Fruit fly (Drosophila melanogaster) whole organism, embryonic: ENCODE results near the gene Or7a.

ENCODE experiments used
- Awh ChIP-seq: fragments of 200-800 bp; sonication (Bioruptor generic); IDR thresholded peaks from 2 replicates; pipeline ENCODE4, ENCODE4 v1.3.6; 2022; ENCODE audit warnings: missing biosample characterization, missing genetic modification characterization
- CG10267 ChIP-seq: fragments of 200-800 bp; sonication (Bioruptor generic); optimal IDR thresholded peaks from 2 replicates; lab custom pipeline; 2018; ENCODE audit warnings: missing biosample characterization, mild to moderate bottlenecking, missing genetic modification characterization, moderate library complexity
- CG10959 ChIP-seq: fragments of 200-800 bp; sonication (Bioruptor generic); IDR thresholded peaks from 2 replicates; pipeline ENCODE4 v1.3.6; 2022; ENCODE audit warnings: missing biosample characterization, missing genetic modification characterization
- CG11093 ChIP-seq: fragments of 200-800 bp; sonication (Bioruptor generic); IDR thresholded peaks from 3 replicates; pipeline ENCODE4 v1.3.6; 2022; ENCODE audit warnings: missing biosample characterization, missing genetic modification characterization
- CG15514 ChIP-seq: fragments of 200-800 bp; sonication (Bioruptor generic); optimal IDR thresholded peaks from 3 replicates; lab custom pipeline; 2017; ENCODE audit warnings: missing biosample characterization, missing genetic modification characterization, mild to moderate bottlenecking, moderate library complexity, missing genetic modification reagents
- CG17829 ChIP-seq: fragments of 200-800 bp; optimal IDR thresholded peaks from 2 replicates; lab custom pipeline; 2019; ENCODE audit warnings: missing biosample characterization, mild to moderate bottlenecking, missing genetic modification characterization, moderate library complexity
- CG17912 ChIP-seq: fragments of 200-800 bp; sonication (Bioruptor generic); optimal IDR thresholded peaks from 2 replicates; lab custom pipeline; 2018; ENCODE audit warnings: missing biosample characterization, mild to moderate bottlenecking, missing genetic modification characterization
- CG18262 ChIP-seq: fragments of 200-800 bp; optimal IDR thresholded peaks from 3 replicates; lab custom pipeline; 2019; ENCODE audit warnings: missing biosample characterization, mild to moderate bottlenecking, missing genetic modification characterization, moderate library complexity
- CG2202 ChIP-seq: fragments of 200-800 bp; sonication (Bioruptor generic); optimal IDR thresholded peaks from 2 replicates; lab custom pipeline; 2018; ENCODE audit warnings: missing biosample characterization, mild to moderate bottlenecking, missing genetic modification characterization
- CG30431 ChIP-seq: fragments of 200-800 bp; sonication (Bioruptor generic); optimal IDR thresholded peaks from 2 replicates; lab custom pipeline; 2017; ENCODE audit warnings: missing biosample characterization, missing genetic modification characterization
- CG31388 ChIP-seq: fragments of 200-800 bp; sonication (Bioruptor generic); optimal IDR thresholded peaks from 2 replicates; lab custom pipeline; 2016; ENCODE audit warnings: missing biosample characterization, missing genetic modification characterization
- CG31441 ChIP-seq: fragments of 200-800 bp; sonication (Bioruptor generic); IDR thresholded peaks from 2 replicates; pipeline ENCODE4 v1.3.6; 2022; ENCODE audit warnings: missing biosample characterization, missing genetic modification characterization
- CG32767 ChIP-seq: fragments of 200-800 bp; sonication (Bioruptor generic); IDR thresholded peaks from 2 replicates; pipeline ENCODE4 v1.3.6; 2022; ENCODE audit warnings: missing biosample characterization, missing genetic modification characterization
- CG34224 ChIP-seq: fragments of 200-800 bp; sonication (Bioruptor generic); IDR thresholded peaks from 3 replicates; pipeline ENCODE4 v1.3.6; 2022; ENCODE audit warnings: missing biosample characterization, missing genetic modification characterization; ENCODE audit not compliant: partially characterized antibody
- CG7271 ChIP-seq: fragments of 200-800 bp; sonication (Bioruptor generic); optimal IDR thresholded peaks from 2 replicates; lab custom pipeline; 2018; ENCODE audit warnings: missing biosample characterization, mild to moderate bottlenecking, missing genetic modification characterization, moderate library complexity
- CG7556 ChIP-seq: fragments of 200-800 bp; sonication (Bioruptor generic); optimal IDR thresholded peaks from 2 replicates; lab custom pipeline; 2017; ENCODE audit warnings: missing biosample characterization, mild to moderate bottlenecking, missing genetic modification characterization
- CG8765 ChIP-seq: fragments of 200-800 bp; sonication (Bioruptor generic); IDR thresholded peaks from 2 replicates; pipeline ENCODE4 v1.3.6; 2022; ENCODE audit warnings: missing biosample characterization, missing genetic modification characterization
- Dbx ChIP-seq: fragments of 200-800 bp; sonication (Bioruptor generic); IDR thresholded peaks from 3 replicates; pipeline ENCODE4 v1.3.6; 2022; ENCODE audit warnings: missing biosample characterization, missing genetic modification characterization
- H15 ChIP-seq: fragments of 200-800 bp; sonication (Bioruptor generic); IDR thresholded peaks from 3 replicates; pipeline ENCODE4 v1.3.6; 2022; ENCODE audit warnings: missing biosample characterization, missing genetic modification characterization
- Hand ChIP-seq: fragments of 200-800 bp; sonication (Bioruptor generic); optimal IDR thresholded peaks from 2 replicates; lab custom pipeline; 2017; ENCODE audit warnings: mild to moderate bottlenecking, missing biosample characterization, missing genetic modification reagents, missing genetic modification characterization
- Hmr ChIP-seq: fragments of 200-800 bp; sonication (Bioruptor generic); optimal IDR thresholded peaks from 3 replicates; lab custom pipeline; 2017; ENCODE audit warnings: mild to moderate bottlenecking, missing biosample characterization, missing genetic modification reagents, missing genetic modification characterization
- Nf-YC ChIP-seq: fragments of 200-800 bp; optimal IDR thresholded peaks from 3 replicates; lab custom pipeline; 2019; ENCODE audit warnings: missing biosample characterization, mild to moderate bottlenecking, missing genetic modification characterization, moderate library complexity
- Opbp ChIP-seq: fragments of 200-800 bp; sonication (Bioruptor generic); IDR thresholded peaks from 3 replicates; pipeline ENCODE4 v1.3.6; 2022; ENCODE audit warnings: missing biosample characterization, missing genetic modification characterization; ENCODE audit not compliant: partially characterized antibody
- Scr ChIP-seq: fragments of 200-800 bp; sonication (Bioruptor generic); IDR thresholded peaks from 2 replicates; pipeline ENCODE4 v1.3.6; 2022; ENCODE audit warnings: missing biosample characterization, missing genetic modification characterization; ENCODE audit not compliant: partially characterized antibody
- Ssrp ChIP-seq: fragments of 200-800 bp; sonication (Bioruptor generic); optimal IDR thresholded peaks from 2 replicates; lab custom pipeline; 2018; ENCODE audit warnings: missing biosample characterization, mild to moderate bottlenecking, missing genetic modification characterization, moderate library complexity
- ab ChIP-seq: fragments of 200-800 bp; sonication (Bioruptor generic); optimal IDR thresholded peaks from 2 replicates; lab custom pipeline; 2016; ENCODE audit warnings: missing biosample characterization, missing genetic modification characterization
- chif ChIP-seq, 2 experiments: fragments of 200-800 bp; sonication (Bioruptor generic); optimal IDR thresholded peaks; 3 replicates each; lab custom pipeline; 2016; ENCODE audit warnings: missing biosample characterization in 2 of 2, missing genetic modification characterization in 2 of 2
- chm ChIP-seq: fragments of 200-800 bp; sonication (Bioruptor generic); IDR thresholded peaks from 2 replicates; pipeline ENCODE4 v1.3.6; 2022; ENCODE audit warnings: missing biosample characterization, missing genetic modification characterization
- ci ChIP-seq: fragments of 200-800 bp; sonication (Bioruptor generic); IDR thresholded peaks from 3 replicates; pipeline ENCODE4 v1.3.6; 2022; ENCODE audit warnings: missing biosample characterization, missing genetic modification characterization
- crol ChIP-seq: fragments of 200-800 bp; sonication (Bioruptor generic); IDR thresholded peaks from 2 replicates; pipeline ENCODE4 v1.3.6; 2022; ENCODE audit warnings: missing biosample characterization, missing genetic modification characterization
- cwo ChIP-seq: fragments of 200-800 bp; sonication (Bioruptor generic); optimal IDR thresholded peaks from 3 replicates; lab custom pipeline; 2017; ENCODE audit warnings: missing biosample characterization, missing genetic modification characterization, mild to moderate bottlenecking, moderate library complexity, missing genetic modification reagents
- dmrt11E ChIP-seq: fragments of 200-800 bp; sonication (Bioruptor generic); optimal IDR thresholded peaks from 3 replicates; lab custom pipeline; 2018; ENCODE audit warnings: missing biosample characterization, mild to moderate bottlenecking, missing genetic modification characterization, moderate library complexity
- dmrt99B ChIP-seq: fragments of 200-800 bp; sonication (Bioruptor generic); optimal IDR thresholded peaks from 2 replicates; lab custom pipeline; 2018; ENCODE audit warnings: missing biosample characterization, mild to moderate bottlenecking, missing genetic modification characterization, moderate library complexity
- dysf ChIP-seq: fragments of 200-800 bp; sonication (Bioruptor generic); IDR thresholded peaks from 3 replicates; pipeline ENCODE4 v1.3.6; 2022; ENCODE audit warnings: missing biosample characterization, missing genetic modification characterization
- eve ChIP-seq, 2 experiments: fragments of >200 bp; optimal IDR thresholded peaks; 2 replicates each; lab custom pipeline; 2017; ENCODE audit warnings: missing biosample characterization in 2 of 2, missing genetic modification characterization in 2 of 2
- ewg ChIP-seq: fragments of 200-800 bp; sonication (Bioruptor generic); optimal IDR thresholded peaks from 3 replicates; lab custom pipeline; 2017; ENCODE audit warnings: mild to moderate bottlenecking, missing biosample characterization, missing genetic modification reagents, missing genetic modification characterization
- gcm ChIP-seq: fragments of 200-800 bp; sonication (Bioruptor generic); optimal IDR thresholded peaks from 2 replicates; lab custom pipeline; 2019; ENCODE audit warnings: missing biosample characterization, mild to moderate bottlenecking, missing genetic modification characterization, moderate library complexity
- gem ChIP-seq: fragments of 200-800 bp; sonication (Bioruptor generic); optimal IDR thresholded peaks from 2 replicates; lab custom pipeline; 2019; ENCODE audit warnings: missing biosample characterization, mild to moderate bottlenecking, missing genetic modification characterization, moderate library complexity
- grau ChIP-seq: fragments of 200-800 bp; optimal IDR thresholded peaks from 3 replicates; lab custom pipeline; 2019; ENCODE audit warnings: missing biosample characterization, mild to moderate bottlenecking, missing genetic modification characterization, moderate library complexity
- luna ChIP-seq: fragments of 200-800 bp; sonication (Bioruptor generic); optimal IDR thresholded peaks from 2 replicates; lab custom pipeline; 2016; ENCODE audit warnings: missing biosample characterization, missing genetic modification characterization
- nmo ChIP-seq: fragments of 200-800 bp; sonication (Bioruptor generic); optimal IDR thresholded peaks from 2 replicates; lab custom pipeline; 2018; ENCODE audit warnings: missing biosample characterization, mild to moderate bottlenecking, missing genetic modification characterization, moderate library complexity
- onecut ChIP-seq: fragments of 200-800 bp; sonication (Bioruptor generic); IDR thresholded peaks from 2 replicates; pipeline ENCODE4 v1.3.6; 2022; ENCODE audit warnings: missing biosample characterization, missing genetic modification characterization
- phol ChIP-seq: fragments of 200-800 bp; sonication (Bioruptor generic); optimal IDR thresholded peaks from 3 replicates; lab custom pipeline; 2018; ENCODE audit warnings: missing biosample characterization, mild to moderate bottlenecking, missing genetic modification characterization, moderate library complexity
- prd ChIP-seq, 3 experiments: fragments of >200 bp in 2 of 3; fragments of 200-800 bp in 1 of 3; sonication (Bioruptor generic) in 1 of 3; optimal IDR thresholded peaks in 2 of 3; IDR thresholded peaks in 1 of 3; 2 replicates in 2 of 3; 3 replicates in 1 of 3; pipeline versions ENCODE4 v1.3.6 to Lab custom; 2017 to 2022; ENCODE audit warnings: missing biosample characterization in 1 of 3, missing genetic modification characterization in 1 of 3
- row ChIP-seq: fragments of 200-800 bp; sonication (Bioruptor generic); IDR thresholded peaks from 3 replicates; pipeline ENCODE4 v1.3.6; 2022; ENCODE audit warnings: missing biosample characterization, missing genetic modification characterization
- sens ChIP-seq: fragments of 200-800 bp; sonication (Bioruptor generic); peaks from one replicate; lab custom pipeline; 2016; ENCODE audit warnings: missing biosample characterization, missing genetic modification characterization
- sisA ChIP-seq: fragments of 200-800 bp; sonication (Bioruptor generic); IDR thresholded peaks from 2 replicates; pipeline ENCODE4 v1.3.6; 2022; ENCODE audit warnings: missing biosample characterization, missing genetic modification characterization
- slbo ChIP-seq: fragments of 200-800 bp; sonication (Bioruptor generic); IDR thresholded peaks from 2 replicates; pipeline ENCODE4 v1.3.6; 2022; ENCODE audit warnings: missing biosample characterization, missing genetic modification characterization

The Or7a gene

DNA sequence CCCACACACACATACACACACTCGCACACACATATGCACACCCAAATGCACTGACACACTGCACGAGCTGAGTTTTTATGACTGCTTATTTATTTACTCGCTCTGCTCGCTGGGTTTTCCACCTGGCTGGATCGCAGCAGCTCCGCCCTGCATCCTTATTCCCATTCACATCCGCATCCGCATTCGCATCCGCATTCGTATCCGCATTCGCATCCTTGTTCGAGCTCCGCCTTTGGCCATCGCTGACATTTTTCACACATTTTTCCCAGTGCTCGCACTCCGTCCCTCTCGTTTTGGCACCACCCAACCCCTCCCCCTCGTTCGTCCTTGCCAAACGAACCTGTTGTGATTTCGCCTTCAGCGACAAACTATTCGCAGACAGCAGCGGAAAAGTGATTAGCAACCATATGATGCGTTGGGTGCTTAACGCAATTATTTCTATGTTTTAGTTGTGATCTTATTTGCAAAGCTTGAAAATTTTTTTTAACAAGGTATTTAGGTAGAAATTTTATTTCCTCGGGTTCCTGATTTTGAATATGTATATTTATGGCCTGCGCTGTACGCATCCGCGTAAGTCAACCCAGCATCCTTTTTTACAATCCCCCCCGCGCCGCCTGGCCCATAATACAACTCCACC, 45.7 kb upstream of the Or7a start (continued):
- TF ChIP-seq Scr (GFP tag; lab: Robert Waterston, UW) = no peak
- TF ChIP-seq gcm (GFP tag; lab: Kevin White, UChicago) = no peak
- TF ChIP-seq CG17912 (GFP tag; lab: Kevin White, UChicago) = no peak
- no peak for TF ChIP-seq Nf-YC (tag; lab: Kevin White, UChicago)
- no peak for TF ChIP-seq Hand (GFP tag; lab: Kevin White, UChicago)
- 0 out of 3 replicates have a peak, but pooled peaks have one; percentile 33 for TF ChIP-seq ci (GFP tag; lab: Robert Waterston, UW)
- TF ChIP-seq ewg = no peak
- TF ChIP-seq dysf (GFP tag; lab: Robert Waterston, UW) = 0 out of 3 replicates have a peak, but pooled peaks have one; percentile 33
- TF ChIP-seq CG32767 (GFP tag; lab: Robert Waterston, UW) = no peak
- no peak for TF ChIP-seq CG2202 (tag; lab: Kevin White, UChicago)
- peak; percentile 39; the same call in 1 of the 2 replicates for TF ChIP-seq crol (GFP tag; lab: Robert Waterston, UW)
- peak in 1 of 2 experiments; percentile 16 for TF ChIP-seq chif (GFP tag; optimal IDR thresholded peaks at IDR 0.05; lab: Kevin White, UChicago)
- TF ChIP-seq CG15514 = no peak
- no peak for TF ChIP-seq prd (optimal IDR thresholded peaks at IDR 0.05; lab: Kevin White, UChicago)
- peak; percentile 83 for TF ChIP-seq prd (GFP tag; IDR thresholded peaks at IDR 0.05; lab: Robert Waterston, UW)
- TF ChIP-seq dmrt11E (tag; lab: Kevin White, UChicago) = peak; percentile 53
- peak; percentile 43 for TF ChIP-seq gem (tag; lab: Kevin White, UChicago)
- no peak for TF ChIP-seq CG31388 (GFP tag; lab: Kevin White, UChicago)
- peak; percentile 2 for TF ChIP-seq CG17829 (tag; lab: Kevin White, UChicago)
- 0 out of 3 replicates have a peak, but pooled peaks have one; percentile 24 for TF ChIP-seq H15 (GFP tag; lab: Robert Waterston, UW)
- 0 out of 2 replicates have a peak, but pooled peaks have one; percentile 28 for TF ChIP-seq chm (GFP tag; lab: Robert Waterston, UW)
- TF ChIP-seq ab (GFP tag; lab: Kevin White, UChicago) = no peak
- 0 out of 2 replicates have a peak, but pooled peaks have one; percentile 13 for TF ChIP-seq CG31441
- peak; percentile 46; the same call in 1 of the 2 replicates for TF ChIP-seq slbo
- TF ChIP-seq row (GFP tag; lab: Robert Waterston, UW) = peak; percentile 46
- TF ChIP-seq CG34224 (GFP tag; lab: Robert Waterston, UW) = no peak
- 0 out of 2 replicates have a peak, but pooled peaks have one; percentile 25 for TF ChIP-seq CG10959
- no peak for TF ChIP-seq luna
- peak; percentile 27; the same call in 1 of the 2 replicates for TF ChIP-seq Awh (GFP tag; lab: Robert Waterston, UW)
- TF ChIP-seq eve (GFP tag; optimal IDR thresholded peaks at IDR 0.05; lab: Kevin White, UChicago) = no peak
- peak; percentile 20 for TF ChIP-seq CG18262 (tag; lab: Kevin White, UChicago)
- peak; percentile 0 for TF ChIP-seq CG7556 (GFP tag; lab: Kevin White, UChicago)
- TF ChIP-seq Opbp = no peak
- peak; percentile 13 for TF ChIP-seq cwo (GFP tag; lab: Kevin White, UChicago)
- TF ChIP-seq sens (GFP tag; lab: Kevin White, UChicago) = peak; percentile 70
- TF ChIP-seq Ssrp (tag; lab: Kevin White, UChicago) = peak; percentile 16
- no peak for TF ChIP-seq CG11093 (GFP tag; lab: Robert Waterston, UW)
- peak; percentile 28; the same call in 1 of the 2 replicates for TF ChIP-seq sisA (GFP tag; lab: Robert Waterston, UW)
- TF ChIP-seq CG10267 (tag; lab: Kevin White, UChicago) = no peak
- peak; percentile 30 for TF ChIP-seq nmo (GFP tag; lab: Kevin White, UChicago)
- TF ChIP-seq CG8765 = peak; percentile 57; the same call in 1 of the 2 replicates
- TF ChIP-seq dmrt99B (tag; lab: Kevin White, UChicago) = peak; percentile 10
- TF ChIP-seq onecut (GFP tag; lab: Robert Waterston, UW) = peak; percentile 34
- TF ChIP-seq Hmr (GFP tag; lab: Kevin White, UChicago) = peak; percentile 3
- TF ChIP-seq phol (tag; lab: Kevin White, UChicago) = no peak
- TF ChIP-seq Dbx (GFP tag; lab: Robert Waterston, UW) = 0 out of 3 replicates have a peak, but pooled peaks have one; percentile 40
- peak; percentile 7 for TF ChIP-seq CG30431 (GFP tag; lab: Kevin White, UChicago)
- peak; percentile 4 for TF ChIP-seq grau (tag; lab: Kevin White, UChicago)
- TF ChIP-seq CG7271 (tag; lab: Kevin White, UChicago) = peak; percentile 23
